Fruit fly (Drosophila melanogaster) whole organism, adult: ENCODE data around the gene CG7049.

Source experiments
- CG11617 ChIP-seq: fragments of 200-800 bp; sonication (Bioruptor generic); optimal IDR thresholded peaks from 2 replicates; lab custom pipeline; 2017; ENCODE audit warnings: mild to moderate bottlenecking, missing biosample characterization, missing genetic modification reagents, missing genetic modification characterization
- CG12768 ChIP-seq: fragments of 200-800 bp; sonication (Bioruptor generic); optimal IDR thresholded peaks from 2 replicates; lab custom pipeline; 2017; ENCODE audit warnings: missing biosample characterization, missing genetic modification characterization, mild to moderate bottlenecking, moderate library complexity, missing genetic modification reagents
- CG14711 ChIP-seq: fragments of 200-800 bp; sonication (Bioruptor generic); optimal IDR thresholded peaks from 2 replicates; lab custom pipeline; 2018; ENCODE audit warnings: missing biosample characterization, mild to moderate bottlenecking, missing genetic modification characterization, moderate library complexity
- CG1620 ChIP-seq: fragments of 200-800 bp; sonication (Bioruptor generic); optimal IDR thresholded peaks from 2 replicates; lab custom pipeline; 2016; ENCODE audit warnings: missing biosample characterization, missing genetic modification characterization
- CG33017 ChIP-seq: fragments of 200-800 bp; sonication (Bioruptor generic); optimal IDR thresholded peaks from 2 replicates; lab custom pipeline; 2018; ENCODE audit warnings: missing biosample characterization, mild to moderate bottlenecking, missing genetic modification characterization, moderate library complexity
- CG5204 ChIP-seq: fragments of 200-800 bp; sonication (Bioruptor generic); optimal IDR thresholded peaks from 2 replicates; lab custom pipeline; 2016; ENCODE audit warnings: missing biosample characterization, missing genetic modification characterization
- CG7045 ChIP-seq: fragments of 200-800 bp; sonication (Bioruptor generic); optimal IDR thresholded peaks from 2 replicates; lab custom pipeline; 2017; ENCODE audit warnings: missing biosample characterization, mild to moderate bottlenecking, missing genetic modification characterization
- CG7101 ChIP-seq: fragments of 200-800 bp; sonication (Bioruptor generic); optimal IDR thresholded peaks from 2 replicates; lab custom pipeline; 2018; ENCODE audit warnings: missing biosample characterization, mild to moderate bottlenecking, missing genetic modification characterization, moderate library complexity
- Clk ChIP-seq: fragments of 200-800 bp; sonication (Bioruptor generic); optimal IDR thresholded peaks from 2 replicates; lab custom pipeline; 2017; ENCODE audit warnings: missing biosample characterization, missing genetic modification characterization
- Hr96 ChIP-seq: fragments of 200-800 bp; sonication (Bioruptor generic); optimal IDR thresholded peaks from 2 replicates; lab custom pipeline; 2016; ENCODE audit warnings: missing biosample characterization, missing genetic modification characterization
- Mnt ChIP-seq: fragments of 200-800 bp; sonication (Bioruptor generic); optimal IDR thresholded peaks from 2 replicates; lab custom pipeline; 2016; ENCODE audit warnings: missing biosample characterization, mild to moderate bottlenecking, missing genetic modification characterization
- bab1 ChIP-seq: fragments of 200-800 bp; sonication (Bioruptor generic); optimal IDR thresholded peaks from 3 replicates; lab custom pipeline; 2019; ENCODE audit warnings: missing biosample characterization, mild to moderate bottlenecking, missing genetic modification characterization, moderate library complexity
- cic ChIP-seq: fragments of 200-800 bp; sonication (Bioruptor generic); optimal IDR thresholded peaks from 2 replicates; lab custom pipeline; 2017; ENCODE audit warnings: missing biosample characterization, mild to moderate bottlenecking, missing genetic modification characterization, moderate library complexity
- cnc ChIP-seq, 2 experiments: fragments of >200 bp; optimal IDR thresholded peaks; 2 replicates each; lab custom pipeline; 2017
- kay ChIP-seq: fragments of 200-800 bp; sonication (Bioruptor generic); peaks from one replicate; lab custom pipeline; 2016; ENCODE audit warnings: missing biosample characterization, missing genetic modification characterization, borderline replicate concordance
- ovo ChIP-seq: fragments of 200-800 bp; sonication (Bioruptor generic); optimal IDR thresholded peaks from 2 replicates; lab custom pipeline; 2016; ENCODE audit warnings: missing biosample characterization, missing genetic modification characterization
- pad ChIP-seq: fragments of 200-800 bp; sonication (Bioruptor generic); optimal IDR thresholded peaks from 3 replicates; lab custom pipeline; 2017; ENCODE audit warnings: missing biosample characterization, missing genetic modification characterization, mild to moderate bottlenecking, moderate library complexity, missing genetic modification reagents
- tj ChIP-seq: fragments of 200-800 bp; sonication (Bioruptor generic); optimal IDR thresholded peaks from 3 replicates; lab custom pipeline; 2017; ENCODE audit warnings: missing biosample characterization, mild to moderate bottlenecking, missing genetic modification characterization, moderate library complexity
- toe ChIP-seq: fragments of 200-800 bp; sonication (Bioruptor generic); optimal IDR thresholded peaks from 2 replicates; lab custom pipeline; 2016; ENCODE audit warnings: missing biosample characterization, missing genetic modification characterization

The CG7049 gene

dm6 chr3L:159406-160084 lies 16.5 kb downstream of the CG7049 start:
- TF ChIP-seq tj (GFP tag; lab: Kevin White, UChicago) (peak; percentile 7), Mnt (no peak)

DNA sequence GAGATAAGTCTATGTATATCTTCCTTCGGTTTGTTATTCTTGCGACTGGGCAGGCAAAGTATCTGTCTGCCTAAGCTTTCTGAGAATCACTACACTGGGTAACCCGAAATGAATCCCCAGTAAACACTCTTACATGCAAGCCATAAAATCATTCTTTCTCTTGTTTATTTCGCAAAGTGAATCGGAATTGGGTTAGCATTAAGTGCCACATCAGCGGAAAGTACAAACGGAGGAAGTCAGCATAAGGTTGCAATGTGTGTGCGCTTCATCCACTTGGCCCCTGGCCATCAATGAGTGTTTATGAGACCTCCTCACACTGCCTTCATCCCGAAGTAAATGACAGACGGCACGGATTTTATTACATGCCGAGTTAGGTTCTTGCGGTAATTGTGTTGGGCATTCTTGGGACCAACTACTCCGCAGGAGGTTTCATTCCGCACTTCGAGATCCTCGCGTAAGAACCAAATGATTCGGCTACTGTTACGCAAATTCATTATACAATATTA lies 18.3 kb downstream of the CG7049 start:
- TF ChIP-seq CG14711 (tag; lab: Kevin White, UChicago) (no peak), bab1 (GFP tag; lab: Kevin White, UChicago) (no peak), cic (GFP tag; lab: Kevin White, UChicago) (no peak), ovo (GFP tag; lab: Kevin White, UChicago) (no peak), cnc (optimal IDR thresholded peaks at IDR 0.05; lab: Kevin White, UChicago) (no peak), tj (GFP tag; lab: Kevin White, UChicago) (peak; percentile 98)

- peak; percentile 19 for TF ChIP-seq CG7045 (GFP tag; lab: Kevin White, UChicago)
- no peak for TF ChIP-seq CG5204 (GFP tag; lab: Kevin White, UChicago)
- no peak for TF ChIP-seq cnc (optimal IDR thresholded peaks at IDR 0.05; lab: Kevin White, UChicago)
- TF ChIP-seq ovo (GFP tag; lab: Kevin White, UChicago): peak; percentile 30
- no peak for TF ChIP-seq CG1620 (GFP tag; lab: Kevin White, UChicago)
- no peak for TF ChIP-seq toe (GFP tag; lab: Kevin White, UChicago)
- peak; percentile 31 for TF ChIP-seq CG11617
- TF ChIP-seq tj (GFP tag; lab: Kevin White, UChicago): no peak
- no peak for TF ChIP-seq Hr96 (GFP tag; lab: Kevin White, UChicago)
- peak; percentile 88 for TF ChIP-seq cic (GFP tag; lab: Kevin White, UChicago)
- peak; percentile 19 for TF ChIP-seq CG12768 (GFP tag; lab: Kevin White, UChicago)
- peak; percentile 58 for TF ChIP-seq Mnt
- TF ChIP-seq CG7101 (tag; lab: Kevin White, UChicago): peak; percentile 59
- peak; percentile 70 for TF ChIP-seq CG33017 (tag; lab: Kevin White, UChicago)
- TF ChIP-seq kay (GFP tag; lab: Kevin White, UChicago): peak; percentile 96
- TF ChIP-seq CG14711 (tag; lab: Kevin White, UChicago): no peak
- peak; percentile 4 for TF ChIP-seq Clk
Measured at dm6 chr3L:156591-157303, 19.3 kb downstream of the CG7049 start.

- TF ChIP-seq CG14711 (tag; lab: Kevin White, UChicago) (no peak), cnc (optimal IDR thresholded peaks at IDR 0.05; lab: Kevin White, UChicago) (no peak), tj (GFP tag; lab: Kevin White, UChicago) (no peak), kay (GFP tag; lab: Kevin White, UChicago) (no peak), CG5204 (GFP tag; lab: Kevin White, UChicago) (no peak), pad (GFP tag; lab: Kevin White, UChicago) (no peak), CG33017 (tag; lab: Kevin White, UChicago) (no peak), CG11617 (no peak), CG7045 (GFP tag; lab: Kevin White, UChicago) (no peak), Hr96 (GFP tag; lab: Kevin White, UChicago) (no peak), cic (GFP tag; lab: Kevin White, UChicago) (no peak), CG1620 (GFP tag; lab: Kevin White, UChicago) (no peak)
Measured at dm6 chr3L:153670-154069, 22.4 kb downstream of the CG7049 start.

dm6 chr3L:152489-152888 lies 23.5 kb downstream of the CG7049 start, which contains the start of the genes Dic61B and p130CAS:
Gene Dic61B (minus strand): TSS chr3L:152589.
Gene p130CAS (plus strand): TSS chr3L:152884.
- TF ChIP-seq ovo (GFP tag; lab: Kevin White, UChicago) (no peak), kay (GFP tag; lab: Kevin White, UChicago) (no peak)

DNA sequence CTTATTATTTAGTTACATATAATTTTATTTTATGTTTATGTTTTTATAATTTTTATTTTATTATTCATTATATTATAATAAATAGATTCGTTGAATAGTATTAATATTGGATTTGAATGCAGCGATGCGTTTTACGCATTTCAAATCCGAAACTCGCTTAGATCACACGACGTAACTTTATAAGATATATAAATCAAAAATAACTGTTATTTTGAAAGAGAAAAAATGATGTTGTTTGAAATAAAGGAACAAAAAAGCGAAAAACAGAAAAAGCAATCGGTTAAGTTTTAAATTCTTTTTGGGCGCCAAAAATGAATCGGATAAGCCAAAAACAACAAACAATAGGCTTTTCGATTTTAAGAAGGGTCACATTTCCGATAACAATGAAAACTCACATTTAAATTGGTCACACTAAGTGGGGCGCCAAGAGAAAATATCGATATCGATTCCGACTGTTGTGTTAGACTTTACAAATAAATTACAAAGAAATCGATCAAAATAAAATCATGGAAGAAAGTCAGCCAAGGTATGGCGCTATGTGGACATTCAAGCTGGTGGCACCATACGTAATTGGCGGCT lies 29.9 kb downstream of the CG7049 start, which contains the start of gene CG6845:
Gene CG6845, plus strand, starts transcription at position 436 of the 579 bp plus-strand sequence.
- TF ChIP-seq CG11617 (no peak), cic (GFP tag; lab: Kevin White, UChicago) (peak; percentile 19), tj (GFP tag; lab: Kevin White, UChicago) (no peak), bab1 (GFP tag; lab: Kevin White, UChicago) (peak; percentile 51), kay (GFP tag; lab: Kevin White, UChicago) (peak; percentile 92), cnc (optimal IDR thresholded peaks at IDR 0.05; lab: Kevin White, UChicago) (no peak), CG5204 (GFP tag; lab: Kevin White, UChicago) (no peak)
